Fruit fly (Drosophila melanogaster): Measurements from ENCODE around the gene CG4520.

Gene CG4520

dm6 chr3R:15793372-15793802 lies 48.9 kb downstream of the CG4520 start, which contains the start of gene nsl1 (continued):
- TF ChIP-seq z (GFP tag; IDR thresholded peaks at IDR 0.05): no peak
- TF ChIP-seq fru (optimal IDR thresholded peaks at IDR 0.05): no peak
- peak; percentile 66 for TF ChIP-seq abd-A (tag; optimal IDR thresholded peaks at IDR 0.05)
- peak; percentile 94 for TF ChIP-seq tna (GFP tag; IDR thresholded peaks at IDR 0.05; ENCODE audit: partially characterized antibody)
- peak; percentile 49; the same call in 1 of the 2 replicates for TF ChIP-seq lmd (GFP tag; IDR thresholded peaks at IDR 0.05)
- peak; percentile 32 for TF ChIP-seq ind (GFP tag; optimal IDR thresholded peaks at IDR 0.05)
- TF ChIP-seq esg (GFP tag; conservative IDR thresholded peaks at IDR 0.05): 0 out of 2 replicates have a peak, but pooled peaks have one; percentile 6
- no peak for TF ChIP-seq Atf6 (GFP tag; IDR thresholded peaks at IDR 0.05)
- TF ChIP-seq bcd (GFP tag; optimal IDR thresholded peaks at IDR 0.05): peak; percentile 48
- peak; percentile 21 for TF ChIP-seq CG7839 (tag; optimal IDR thresholded peaks at IDR 0.05)
- peak; percentile 90 for TF ChIP-seq Med (GFP tag)
- TF ChIP-seq Max (GFP tag; optimal IDR thresholded peaks at IDR 0.05): peak; percentile 41
- TF ChIP-seq unpg (GFP tag; optimal IDR thresholded peaks at IDR 0.05): no peak
- TF ChIP-seq CG7963 (GFP tag; IDR thresholded peaks at IDR 0.05; ENCODE audit: partially characterized antibody): peak; percentile 94
- peak; percentile 48 for TF ChIP-seq sob (GFP tag; IDR thresholded peaks at IDR 0.05)
- no peak for TF ChIP-seq pita (GFP tag; optimal IDR thresholded peaks at IDR 0.05)
- TF ChIP-seq HmgZ (tag; optimal IDR thresholded peaks at IDR 0.05): peak; percentile 61
- TF ChIP-seq Chrac-16 (GFP tag; optimal IDR thresholded peaks at IDR 0.05): peak; percentile 44
- peak; percentile 85 for TF ChIP-seq Sry-δ (GFP tag; optimal IDR thresholded peaks at IDR 0.05)
- no peak for TF ChIP-seq CG12104 (GFP tag; optimal IDR thresholded peaks at IDR 0.05)
- TF ChIP-seq schlank (tag; optimal IDR thresholded peaks at IDR 0.05): no peak
- peak; percentile 97 for TF ChIP-seq knrl (GFP tag; IDR thresholded peaks at IDR 0.05; ENCODE audit: partially characterized antibody)
- peak; percentile 98 for TF ChIP-seq CG17186 (GFP tag; optimal IDR thresholded peaks at IDR 0.05)
- TF ChIP-seq CG2120 (GFP tag; optimal IDR thresholded peaks at IDR 0.05): peak; percentile 14
- TF ChIP-seq scrt (GFP tag; optimal IDR thresholded peaks at IDR 0.05): no peak
- peak; percentile 41; the same call in 1 of the 2 replicates for TF ChIP-seq ttk (GFP tag; IDR thresholded peaks at IDR 0.05)
- TF ChIP-seq h (optimal IDR thresholded peaks at IDR 0.05): no peak
- peak; percentile 40 for TF ChIP-seq CG13624 (GFP tag; optimal IDR thresholded peaks at IDR 0.05)
- peak; percentile 9 for TF ChIP-seq Meics (GFP tag; optimal IDR thresholded peaks at IDR 0.05)
- TF ChIP-seq CG2199 (GFP tag; IDR thresholded peaks at IDR 0.05): 0 out of 3 replicates have a peak, but pooled peaks have one; percentile 44
- TF ChIP-seq CG1603 (tag; optimal IDR thresholded peaks at IDR 0.05): peak; percentile 58
- no peak for TF ChIP-seq sc (optimal IDR thresholded peaks at IDR 0.05)
- TF ChIP-seq sc (GFP tag; optimal IDR thresholded peaks at IDR 0.05): no peak
- no peak for TF ChIP-seq CG6254 (GFP tag; optimal IDR thresholded peaks at IDR 0.05)
- TF ChIP-seq salm (tag; optimal IDR thresholded peaks at IDR 0.05): no peak
- peak; percentile 17 for TF ChIP-seq CG2678 (tag; optimal IDR thresholded peaks at IDR 0.05)
- TF ChIP-seq CG10462 (GFP tag; optimal IDR thresholded peaks at IDR 0.05): peak; percentile 54
- peak; percentile 9 for TF ChIP-seq Six4 (GFP tag; optimal IDR thresholded peaks at IDR 0.05)
- no peak for TF ChIP-seq org-1 (GFP tag; optimal IDR thresholded peaks at IDR 0.05)
- TF ChIP-seq PHDP (tag; optimal IDR thresholded peaks at IDR 0.05): no peak
- peak; percentile 35 for TF ChIP-seq CG8290 (GFP tag; optimal IDR thresholded peaks at IDR 0.05)
- peak; percentile 30 to 68 for TF ChIP-seq CG8290 (tag; optimal IDR thresholded peaks at IDR 0.05)
- TF ChIP-seq klu (GFP tag; IDR thresholded peaks at IDR 0.05): no peak
- TF ChIP-seq tll (GFP tag; optimal IDR thresholded peaks at IDR 0.05): peak in 1 of 2 experiments; percentile 53
- TF ChIP-seq wdn (GFP tag; IDR thresholded peaks at IDR 0.05): peak; percentile 33; the same call in 1 of the 2 replicates
- TF ChIP-seq CG30403 (GFP tag; optimal IDR thresholded peaks at IDR 0.05): peak; percentile 43
- no peak for TF ChIP-seq CG11504 (tag; optimal IDR thresholded peaks at IDR 0.05)
- TF ChIP-seq Dbx (GFP tag; IDR thresholded peaks at IDR 0.05): 0 out of 3 replicates have a peak, but pooled peaks have one; percentile 40
- TF ChIP-seq eyg (GFP tag; optimal IDR thresholded peaks at IDR 0.05): no peak
- TF ChIP-seq Sox102F (GFP tag; optimal IDR thresholded peaks at IDR 0.05): no peak
- TF ChIP-seq pros (GFP tag; optimal IDR thresholded peaks at IDR 0.05): no peak
- no peak for TF ChIP-seq CG8089 (GFP tag; optimal IDR thresholded peaks at IDR 0.05)

Data from whole organism, embryonic.